Worm (Caenorhabditis elegans): ENCODE measurements around the gene pes-8.

DNA sequence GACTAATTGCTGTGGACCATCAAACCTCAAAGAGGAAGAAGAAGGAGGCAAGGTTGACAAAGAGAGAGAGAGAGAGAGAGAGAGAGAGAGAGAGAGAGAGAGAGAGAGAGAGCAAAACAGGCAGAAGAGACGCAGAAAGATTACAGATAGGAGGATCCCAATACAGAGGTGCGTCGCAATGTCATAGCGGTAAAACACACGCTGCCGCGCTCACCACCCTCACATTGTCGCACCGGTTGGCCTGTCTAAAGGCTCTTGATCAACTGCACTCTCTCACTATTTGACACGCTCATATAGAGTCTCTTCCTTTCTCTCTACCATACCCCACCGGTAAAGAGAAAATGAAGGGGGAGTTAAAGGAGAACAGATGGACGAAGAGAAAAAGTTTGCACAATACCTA is 26.3 kb upstream of the pes-8 start:
- TF ChIP-seq T23F11.4 (GFP tag; optimal IDR thresholded peaks at IDR 0.05) (peak; percentile 18), ceh-45 (GFP tag; IDR thresholded peaks at IDR 0.05) (no peak), ceh-31 (tag; optimal IDR thresholded peaks at IDR 0.05) (peak; percentile 61)
